Fruit fly (Drosophila melanogaster) whole organism, embryonic: ENCODE measurements around the gene CG44001.

Experiments used
- BtbVII ChIP-seq: fragments of 200-800 bp; sonication (Bioruptor generic); optimal IDR thresholded peaks from 3 replicates; lab custom pipeline; 2017; ENCODE audit warnings: missing biosample characterization, mild to moderate bottlenecking, missing genetic modification characterization
- CG10654 ChIP-seq: fragments of 200-800 bp; sonication (Bioruptor generic); optimal IDR thresholded peaks from 2 replicates; lab custom pipeline; 2016; ENCODE audit warnings: missing biosample characterization, missing genetic modification characterization
- CG11456 ChIP-seq: fragments of 200-800 bp; sonication (Bioruptor generic); IDR thresholded peaks from 3 replicates; pipeline ENCODE4 v1.3.6; 2022; ENCODE audit warnings: missing biosample characterization, missing genetic modification characterization
- CG13123 ChIP-seq: fragments of 200-800 bp; sonication (Bioruptor generic); optimal IDR thresholded peaks from 2 replicates; lab custom pipeline; 2016; ENCODE audit warnings: missing biosample characterization, missing genetic modification characterization
- CG13775 ChIP-seq: fragments of 200-800 bp; sonication (Bioruptor generic); optimal IDR thresholded peaks from 3 replicates; lab custom pipeline; 2017; ENCODE audit warnings: missing biosample characterization, mild to moderate bottlenecking, missing genetic modification characterization
- CG13894 ChIP-seq: fragments of 200-800 bp; sonication (Bioruptor generic); optimal IDR thresholded peaks from 3 replicates; lab custom pipeline; 2018; ENCODE audit warnings: missing biosample characterization, mild to moderate bottlenecking, missing genetic modification characterization, moderate library complexity
- CG15601 ChIP-seq: fragments of 200-800 bp; sonication (Bioruptor generic); optimal IDR thresholded peaks from 3 replicates; lab custom pipeline; 2019; ENCODE audit warnings: missing biosample characterization, mild to moderate bottlenecking, missing genetic modification characterization, moderate library complexity
- CG17802 ChIP-seq: fragments of 200-800 bp; sonication (Bioruptor generic); optimal IDR thresholded peaks from 2 replicates; lab custom pipeline; 2018; ENCODE audit warnings: missing biosample characterization, mild to moderate bottlenecking, missing genetic modification characterization, moderate library complexity
- CG2116 ChIP-seq: fragments of 200-800 bp; sonication (Bioruptor generic); optimal IDR thresholded peaks from 3 replicates; lab custom pipeline; 2018; ENCODE audit warnings: missing biosample characterization, mild to moderate bottlenecking, missing genetic modification characterization
- CG31441 ChIP-seq: fragments of 200-800 bp; sonication (Bioruptor generic); IDR thresholded peaks from 2 replicates; pipeline ENCODE4 v1.3.6; 2022; ENCODE audit warnings: missing biosample characterization, missing genetic modification characterization
- CG3281 ChIP-seq: fragments of 200-800 bp; sonication (Bioruptor generic); optimal IDR thresholded peaks from 3 replicates; lab custom pipeline; 2017; ENCODE audit warnings: missing biosample characterization, mild to moderate bottlenecking, missing genetic modification characterization
- CG3407 ChIP-seq: fragments of 200-800 bp; sonication (Bioruptor generic); optimal IDR thresholded peaks from 2 replicates; lab custom pipeline; 2018; ENCODE audit warnings: missing biosample characterization, mild to moderate bottlenecking, missing genetic modification characterization
- CG3847 ChIP-seq: fragments of 200-800 bp; sonication (Bioruptor generic); IDR thresholded peaks from 2 replicates; pipeline ENCODE4 v1.3.6; 2022; ENCODE audit warnings: missing biosample characterization, missing genetic modification characterization
- CG4282 ChIP-seq: fragments of 200-800 bp; sonication (Bioruptor generic); optimal IDR thresholded peaks from 2 replicates; lab custom pipeline; 2016; ENCODE audit warnings: missing biosample characterization, missing genetic modification characterization
- CG4424 ChIP-seq: fragments of 200-800 bp; sonication (Bioruptor generic); optimal IDR thresholded peaks from 3 replicates; lab custom pipeline; 2016; ENCODE audit warnings: missing biosample characterization, missing genetic modification characterization
- CG5180 ChIP-seq: fragments of 200-800 bp; sonication (Bioruptor generic); optimal IDR thresholded peaks from 3 replicates; lab custom pipeline; 2017; ENCODE audit warnings: missing biosample characterization, missing genetic modification characterization, mild to moderate bottlenecking, moderate library complexity, missing genetic modification reagents
- CG5245 ChIP-seq: fragments of 200-800 bp; sonication (Bioruptor generic); optimal IDR thresholded peaks from 3 replicates; lab custom pipeline; 2016; ENCODE audit warnings: missing biosample characterization, missing genetic modification characterization
- CG5953 ChIP-seq: fragments of 200-800 bp; sonication (Bioruptor generic); IDR thresholded peaks from 2 replicates; pipeline ENCODE4 v1.3.6; 2022; ENCODE audit warnings: missing biosample characterization, missing genetic modification characterization
- CG6654 ChIP-seq: fragments of 200-800 bp; sonication (Bioruptor generic); optimal IDR thresholded peaks from 2 replicates; lab custom pipeline; 2017; ENCODE audit warnings: missing biosample characterization, mild to moderate bottlenecking, missing genetic modification characterization
- CG6854 ChIP-seq: fragments of 200-800 bp; sonication (Bioruptor generic); optimal IDR thresholded peaks from 3 replicates; lab custom pipeline; 2017; ENCODE audit warnings: missing biosample characterization, mild to moderate bottlenecking, missing genetic modification characterization
- CG7928 ChIP-seq: fragments of 200-800 bp; sonication (Bioruptor generic); optimal IDR thresholded peaks from 2 replicates; lab custom pipeline; 2017; ENCODE audit warnings: missing biosample characterization, mild to moderate bottlenecking, missing genetic modification characterization
- CG8089 ChIP-seq: fragments of 200-800 bp; sonication (Bioruptor generic); optimal IDR thresholded peaks from 3 replicates; lab custom pipeline; 2016; ENCODE audit warnings: missing biosample characterization, missing genetic modification characterization
- CHES-1-like ChIP-seq: fragments of 200-800 bp; sonication (Bioruptor generic); optimal IDR thresholded peaks from 2 replicates; lab custom pipeline; 2016; ENCODE audit warnings: missing biosample characterization, missing genetic modification characterization
- Ets65A ChIP-seq: fragments of 200-800 bp; sonication (Bioruptor generic); peaks from one replicate; lab custom pipeline; 2016; ENCODE audit warnings: missing biosample characterization, missing genetic modification characterization
- Ets97D ChIP-seq: fragments of 200-800 bp; sonication (Bioruptor generic); optimal IDR thresholded peaks from 3 replicates; lab custom pipeline; 2016; ENCODE audit warnings: missing biosample characterization, missing genetic modification characterization
- H15 ChIP-seq: fragments of 200-800 bp; sonication (Bioruptor generic); IDR thresholded peaks from 3 replicates; pipeline ENCODE4 v1.3.6; 2022; ENCODE audit warnings: missing biosample characterization, missing genetic modification characterization
- HHEX ChIP-seq: fragments of 200-800 bp; sonication (Bioruptor generic); optimal IDR thresholded peaks from 3 replicates; lab custom pipeline; 2017; ENCODE audit warnings: missing biosample characterization, mild to moderate bottlenecking, missing genetic modification characterization, missing genetic modification reagents
- NK7.1 ChIP-seq: fragments of 200-800 bp; sonication (Bioruptor generic); optimal IDR thresholded peaks from 3 replicates; lab custom pipeline; 2016; ENCODE audit warnings: missing biosample characterization, missing genetic modification characterization
- Optix ChIP-seq: fragments of 200-800 bp; sonication (Bioruptor generic); IDR thresholded peaks from 3 replicates; pipeline ENCODE4 v1.3.6; 2022; ENCODE audit warnings: missing biosample characterization, missing genetic modification characterization
- Scr ChIP-seq: fragments of 200-800 bp; sonication (Bioruptor generic); IDR thresholded peaks from 2 replicates; pipeline ENCODE4 v1.3.6; 2022; ENCODE audit warnings: missing biosample characterization, missing genetic modification characterization; ENCODE audit not compliant: partially characterized antibody
- Side ChIP-seq: fragments of 200-800 bp; sonication (Bioruptor generic); optimal IDR thresholded peaks from 2 replicates; lab custom pipeline; 2016; ENCODE audit warnings: missing biosample characterization, missing genetic modification characterization
- Trl ChIP-seq, 3 experiments: fragments of >200 bp in 2 of 3; fragments of 200-800 bp in 1 of 3; sonication (Bioruptor generic) in 1 of 3; optimal IDR thresholded peaks; 2 replicates in 1 of 3; 3 replicates in 2 of 3; lab custom pipeline; 2016 to 2017; ENCODE audit warnings: missing biosample characterization in 1 of 3, missing genetic modification characterization in 1 of 3
- ase ChIP-seq: fragments of 200-800 bp; sonication (Bioruptor generic); IDR thresholded peaks from 3 replicates; pipeline ENCODE4 v1.3.6; 2022; ENCODE audit warnings: missing biosample characterization, missing genetic modification characterization
- ash1 ChIP-seq: fragments of 200-800 bp; sonication (Bioruptor generic); optimal IDR thresholded peaks from 2 replicates; lab custom pipeline; 2018; ENCODE audit warnings: missing biosample characterization, mild to moderate bottlenecking, missing genetic modification characterization
- bigmax ChIP-seq: fragments of 200-800 bp; sonication (Bioruptor generic); optimal IDR thresholded peaks from 2 replicates; lab custom pipeline; 2018; ENCODE audit warnings: missing biosample characterization, mild to moderate bottlenecking, missing genetic modification characterization
- crc ChIP-seq: fragments of 200-800 bp; sonication (Bioruptor generic); optimal IDR thresholded peaks from 2 replicates; lab custom pipeline; 2016; ENCODE audit warnings: missing biosample characterization, missing genetic modification characterization
- danr ChIP-seq: fragments of 200-800 bp; sonication (Bioruptor generic); IDR thresholded peaks from 2 replicates; pipeline ENCODE4 v1.3.6; 2022; ENCODE audit warnings: missing biosample characterization, missing genetic modification characterization
- disco-r ChIP-seq: fragments of 200-800 bp; sonication (Bioruptor generic); optimal IDR thresholded peaks from 2 replicates; lab custom pipeline; 2016; ENCODE audit warnings: missing biosample characterization, missing genetic modification characterization
- dysf ChIP-seq: fragments of 200-800 bp; sonication (Bioruptor generic); IDR thresholded peaks from 3 replicates; pipeline ENCODE4 v1.3.6; 2022; ENCODE audit warnings: missing biosample characterization, missing genetic modification characterization
- gce ChIP-seq: fragments of 200-800 bp; sonication (Bioruptor generic); IDR thresholded peaks from 3 replicates; pipeline ENCODE4 v1.3.6; 2022; ENCODE audit warnings: missing biosample characterization, missing genetic modification characterization
- insv ChIP-seq, 2 experiments: fragments of 200-800 bp; sonication (Bioruptor generic); optimal IDR thresholded peaks; 3 replicates each; lab custom pipeline; 2016 to 2018; ENCODE audit warnings: missing biosample characterization in 2 of 2, missing genetic modification characterization in 2 of 2
- inv ChIP-seq: fragments of 200-800 bp; sonication (Bioruptor generic); IDR thresholded peaks from 2 replicates; pipeline ENCODE4 v1.3.6; 2022; ENCODE audit warnings: missing biosample characterization, missing genetic modification characterization; ENCODE audit not compliant: partially characterized antibody
- nmo ChIP-seq: fragments of 200-800 bp; sonication (Bioruptor generic); optimal IDR thresholded peaks from 2 replicates; lab custom pipeline; 2018; ENCODE audit warnings: missing biosample characterization, mild to moderate bottlenecking, missing genetic modification characterization, moderate library complexity
- p53 ChIP-seq: fragments of 200-800 bp; sonication (Bioruptor generic); optimal IDR thresholded peaks from 2 replicates; lab custom pipeline; 2016; ENCODE audit warnings: missing biosample characterization, missing genetic modification characterization
- pan ChIP-seq, 4 experiments: fragments of >200 bp in 3 of 4; fragments of 200-800 bp in 1 of 4; sonication (Bioruptor generic) in 1 of 4; optimal IDR thresholded peaks in 3 of 4; IDR thresholded peaks in 1 of 4; 2 replicates each; pipeline versions ENCODE4 v1.3.6 to Lab custom; 2017 to 2022; ENCODE audit warnings: missing biosample characterization in 2 of 4, missing genetic modification characterization in 2 of 4, mixed read lengths in 1 of 4
- pnt ChIP-seq: fragments of 200-800 bp; sonication (Bioruptor generic); optimal IDR thresholded peaks from 3 replicates; lab custom pipeline; 2016; ENCODE audit warnings: missing biosample characterization, missing genetic modification characterization
- repo ChIP-seq: fragments of 200-800 bp; sonication (Bioruptor generic); optimal IDR thresholded peaks from 2 replicates; lab custom pipeline; 2016; ENCODE audit warnings: missing biosample characterization, missing genetic modification characterization
- row ChIP-seq: fragments of 200-800 bp; sonication (Bioruptor generic); IDR thresholded peaks from 3 replicates; pipeline ENCODE4 v1.3.6; 2022; ENCODE audit warnings: missing biosample characterization, missing genetic modification characterization
- tio ChIP-seq: fragments of 200-800 bp; sonication (Bioruptor generic); optimal IDR thresholded peaks from 2 replicates; lab custom pipeline; 2017; ENCODE audit warnings: missing biosample characterization, missing genetic modification characterization, inconsistent platforms
- trem ChIP-seq: fragments of 200-800 bp; optimal IDR thresholded peaks from 3 replicates; lab custom pipeline; 2019; ENCODE audit warnings: missing biosample characterization, mild to moderate bottlenecking, missing genetic modification characterization, moderate library complexity

The CG44001 gene

dm6 chr2L:5092992-5093695 lies 50.1 kb downstream of the CG44001 start, which contains the start of gene Pgant5 (continued):
- TF ChIP-seq CG5180 (peak; percentile 30), pnt (no peak), CG4282 (GFP tag; lab: Kevin White, UChicago) (no peak), CG6854 (GFP tag; lab: Kevin White, UChicago) (no peak), CG8089 (no peak), CG17802 (tag; lab: Kevin White, UChicago) (no peak), crc (no peak), Ets65A (GFP tag; lab: Kevin White, UChicago) (no peak), Side (GFP tag; lab: Kevin White, UChicago) (no peak), Trl (optimal IDR thresholded peaks at IDR 0.05; lab: Kevin White, UChicago) (peak; percentile 31 to 69), Trl (GFP tag; optimal IDR thresholded peaks at IDR 0.05; lab: Kevin White, UChicago) (peak; percentile 15), ase (no peak), CHES-1-like (GFP tag; lab: Kevin White, UChicago) (no peak), CG13894 (tag; lab: Kevin White, UChicago) (peak; percentile 30), nmo (GFP tag; lab: Kevin White, UChicago) (no peak), HHEX (GFP tag; lab: Kevin White, UChicago) (no peak), Ets97D (GFP tag; lab: Kevin White, UChicago) (no peak), CG6654 (no peak), CG3847 (no peak), pan (optimal IDR thresholded peaks at IDR 0.05; lab: Kevin White, UChicago) (no peak), pan (GFP tag; optimal IDR thresholded peaks at IDR 0.05 in 1 of 2, IDR thresholded peaks at IDR 0.05 in 1 of 2) (no peak), CG5953 (no peak), BtbVII (GFP tag; lab: Kevin White, UChicago) (no peak), CG15601 (no peak), CG7928 (GFP tag; lab: Kevin White, UChicago) (no peak), dysf (GFP tag; lab: Robert Waterston, UW) (no peak), bigmax (no peak), repo (GFP tag; lab: Kevin White, UChicago) (no peak), CG4424 (GFP tag; lab: Kevin White, UChicago) (peak; percentile 23), CG5245 (no peak), disco-r (GFP tag; lab: Kevin White, UChicago) (no peak), CG13775 (GFP tag; lab: Kevin White, UChicago) (no peak), CG2116 (GFP tag; lab: Kevin White, UChicago) (no peak), NK7.1 (GFP tag; lab: Kevin White, UChicago) (no peak), row (peak; percentile 36; the same call in 2 of the 3 replicates), CG3281 (peak; percentile 52), danr (GFP tag; lab: Robert Waterston, UW) (no peak), H15 (GFP tag; lab: Robert Waterston, UW) (no peak), Optix (no peak), Scr (no peak), ash1 (GFP tag; lab: Kevin White, UChicago) (no peak), tio (GFP tag; lab: Kevin White, UChicago) (no peak), CG13123 (no peak), CG31441 (GFP tag; lab: Robert Waterston, UW) (no peak), CG11456 (GFP tag; lab: Robert Waterston, UW) (no peak), inv (GFP tag; lab: Robert Waterston, UW) (peak; percentile 20; the same call in 1 of the 2 replicates), CG10654 (GFP tag; lab: Kevin White, UChicago) (no peak), p53 (GFP tag; lab: Kevin White, UChicago) (no peak), gce (GFP tag; lab: Robert Waterston, UW) (no peak), insv (GFP tag; optimal IDR thresholded peaks at IDR 0.05; lab: Kevin White, UChicago) (peak in 1 of 2 experiments; percentile 90), CG3407 (no peak), trem (tag; lab: Kevin White, UChicago) (peak; percentile 32)
